Fruit fly (Drosophila melanogaster) whole organism, prepupa: ENCODE data around the gene CG32112.

ENCODE experiments used
- CG10631 ChIP-seq: fragments of 200-800 bp; sonication (Bioruptor generic); optimal IDR thresholded peaks from 2 replicates; lab custom pipeline; 2016; ENCODE audit warnings: missing biosample characterization, missing genetic modification characterization
- CG10669 ChIP-seq: fragments of 200-800 bp; sonication (Bioruptor generic); optimal IDR thresholded peaks from 3 replicates; lab custom pipeline; 2018; ENCODE audit warnings: missing biosample characterization, mild to moderate bottlenecking, missing genetic modification characterization, moderate library complexity
- CG11902 ChIP-seq: fragments of 200-800 bp; sonication (Bioruptor generic); optimal IDR thresholded peaks from 3 replicates; lab custom pipeline; 2016; ENCODE audit warnings: missing biosample characterization, missing genetic modification characterization
- CG15336 ChIP-seq: fragments of 200-800 bp; sonication (Bioruptor generic); IDR thresholded peaks from 2 replicates; pipeline ENCODE4 v1.3.6; 2022; ENCODE audit warnings: missing biosample characterization, missing genetic modification characterization
- CG1621 ChIP-seq: fragments of 200-800 bp; sonication (Bioruptor generic); optimal IDR thresholded peaks from 3 replicates; lab custom pipeline; 2018; ENCODE audit warnings: missing biosample characterization, mild to moderate bottlenecking, missing genetic modification characterization
- CG3032 ChIP-seq: fragments of 200-800 bp; optimal IDR thresholded peaks from 2 replicates; lab custom pipeline; 2019; ENCODE audit warnings: missing biosample characterization, mild to moderate bottlenecking, missing genetic modification characterization, moderate library complexity
- CG32006 ChIP-seq: fragments of 200-800 bp; sonication (Bioruptor generic); optimal IDR thresholded peaks from 3 replicates; lab custom pipeline; 2017; ENCODE audit warnings: missing biosample characterization, mild to moderate bottlenecking, missing genetic modification characterization
- CG34406 ChIP-seq: fragments of 200-800 bp; sonication (Bioruptor generic); optimal IDR thresholded peaks from 3 replicates; lab custom pipeline; 2016; ENCODE audit warnings: missing biosample characterization, missing genetic modification characterization
- CG3919 ChIP-seq: fragments of 200-800 bp; sonication (Bioruptor generic); optimal IDR thresholded peaks from 3 replicates; lab custom pipeline; 2016; ENCODE audit warnings: missing biosample characterization, missing genetic modification characterization
- CG6163 ChIP-seq: fragments of 200-800 bp; sonication (Bioruptor generic); IDR thresholded peaks from 3 replicates; pipeline ENCODE4 v1.3.6; 2022; ENCODE audit warnings: missing biosample characterization, missing genetic modification characterization
- CG6792 ChIP-seq: fragments of 200-800 bp; sonication (Bioruptor generic); optimal IDR thresholded peaks from 3 replicates; lab custom pipeline; 2016; ENCODE audit warnings: missing biosample characterization, missing genetic modification characterization
- CG6808 ChIP-seq: fragments of 200-800 bp; sonication (Bioruptor generic); optimal IDR thresholded peaks from 3 replicates; lab custom pipeline; 2017; ENCODE audit warnings: missing biosample characterization, missing genetic modification characterization, mild to moderate bottlenecking, moderate library complexity, missing genetic modification reagents
- CG6854 ChIP-seq: fragments of 200-800 bp; sonication (Bioruptor generic); optimal IDR thresholded peaks from 2 replicates; lab custom pipeline; 2017; ENCODE audit warnings: missing biosample characterization, mild to moderate bottlenecking, missing genetic modification characterization
- CG7368 ChIP-seq: fragments of 200-800 bp; sonication (Bioruptor generic); optimal IDR thresholded peaks from 3 replicates; lab custom pipeline; 2016; ENCODE audit warnings: missing biosample characterization, missing genetic modification characterization
- CG8119 ChIP-seq: fragments of 200-800 bp; sonication (Bioruptor generic); IDR thresholded peaks from 3 replicates; pipeline ENCODE4 v1.3.6; 2022; ENCODE audit warnings: missing biosample characterization, missing genetic modification characterization
- CG8632 ChIP-seq: fragments of 200-800 bp; sonication (Bioruptor generic); optimal IDR thresholded peaks from 3 replicates; lab custom pipeline; 2016; ENCODE audit warnings: missing biosample characterization, missing genetic modification characterization
- CG9139 ChIP-seq: fragments of 200-800 bp; sonication (Bioruptor generic); optimal IDR thresholded peaks from 3 replicates; lab custom pipeline; 2017; ENCODE audit warnings: missing biosample characterization, mild to moderate bottlenecking, missing genetic modification characterization
- Eip75B ChIP-seq: fragments of 200-800 bp; sonication (Bioruptor generic); optimal IDR thresholded peaks from 3 replicates; lab custom pipeline; 2016; ENCODE audit warnings: missing biosample characterization, missing genetic modification characterization
- Eip93F ChIP-seq: fragments of 200-800 bp; sonication (Bioruptor generic); optimal IDR thresholded peaks from 2 replicates; lab custom pipeline; 2016; ENCODE audit warnings: missing biosample characterization, mild to moderate bottlenecking, missing genetic modification characterization
- Ets96B ChIP-seq: fragments of 200-800 bp; optimal IDR thresholded peaks from 2 replicates; lab custom pipeline; 2019; ENCODE audit warnings: missing biosample characterization, mild to moderate bottlenecking, missing genetic modification characterization, moderate library complexity
- Gug ChIP-seq: fragments of 200-800 bp; sonication (Bioruptor generic); IDR thresholded peaks from 2 replicates; pipeline ENCODE4 v1.3.6; 2022; ENCODE audit warnings: missing biosample characterization, missing genetic modification characterization
- Hr38 ChIP-seq: sonication (Bioruptor generic); optimal IDR thresholded peaks from 2 replicates; lab custom pipeline; 2016; ENCODE audit warnings: missing biosample characterization, missing genetic modification characterization
- Hr4 ChIP-seq: fragments of 200-800 bp; sonication (Bioruptor generic); optimal IDR thresholded peaks from 3 replicates; lab custom pipeline; 2016; ENCODE audit warnings: missing biosample characterization, missing genetic modification characterization
- Lpt ChIP-seq: fragments of 200-800 bp; sonication (Bioruptor generic); optimal IDR thresholded peaks from 3 replicates; lab custom pipeline; 2016; ENCODE audit warnings: missing biosample characterization, missing genetic modification characterization
- Met ChIP-seq: fragments of 200-800 bp; sonication (Bioruptor generic); optimal IDR thresholded peaks from 3 replicates; lab custom pipeline; 2016; ENCODE audit warnings: missing biosample characterization, missing genetic modification characterization
- OdsH ChIP-seq: fragments of 200-800 bp; sonication (Bioruptor generic); optimal IDR thresholded peaks from 3 replicates; lab custom pipeline; 2016; ENCODE audit warnings: missing biosample characterization, missing genetic modification characterization
- Smox ChIP-seq: fragments of 200-800 bp; sonication (Bioruptor generic); optimal IDR thresholded peaks from 3 replicates; lab custom pipeline; 2016; ENCODE audit warnings: missing biosample characterization, missing genetic modification characterization
- Sox102F ChIP-seq: fragments of 200-800 bp; sonication (Bioruptor generic); optimal IDR thresholded peaks from 2 replicates; lab custom pipeline; 2016; ENCODE audit warnings: missing biosample characterization, mild to moderate bottlenecking, missing genetic modification characterization
- Sox14 ChIP-seq: fragments of 200-800 bp; sonication (Bioruptor generic); optimal IDR thresholded peaks from 3 replicates; lab custom pipeline; 2016; ENCODE audit warnings: missing biosample characterization, missing genetic modification characterization
- achi ChIP-seq: fragments of 200-800 bp; sonication (Bioruptor generic); optimal IDR thresholded peaks from 3 replicates; lab custom pipeline; 2016; ENCODE audit warnings: missing biosample characterization, missing genetic modification characterization
- dsx ChIP-seq: fragments of 200-800 bp; optimal IDR thresholded peaks from 3 replicates; lab custom pipeline; 2019; ENCODE audit warnings: missing biosample characterization, mild to moderate bottlenecking, missing genetic modification characterization, moderate library complexity; ENCODE audit not compliant: poor library complexity, severe bottlenecking
- eg ChIP-seq: fragments of 200-800 bp; sonication (Bioruptor generic); IDR thresholded peaks from 3 replicates; pipeline ENCODE4 v1.3.6; 2022; ENCODE audit warnings: missing biosample characterization, missing genetic modification characterization
- esn ChIP-seq: fragments of 200-800 bp; sonication (Bioruptor generic); optimal IDR thresholded peaks from 2 replicates; lab custom pipeline; 2016; ENCODE audit warnings: missing biosample characterization, mild to moderate bottlenecking, missing genetic modification characterization, moderate library complexity
- fkh ChIP-seq: fragments of 200-800 bp; sonication (Bioruptor generic); optimal IDR thresholded peaks from 3 replicates; lab custom pipeline; 2017; ENCODE audit warnings: missing biosample characterization, mild to moderate bottlenecking, missing genetic modification characterization, moderate library complexity
- lz ChIP-seq: fragments of 200-800 bp; sonication (Bioruptor generic); optimal IDR thresholded peaks from 3 replicates; lab custom pipeline; 2016; ENCODE audit warnings: missing biosample characterization, missing genetic modification characterization
- net ChIP-seq: fragments of 200-800 bp; sonication (Bioruptor generic); optimal IDR thresholded peaks from 3 replicates; lab custom pipeline; 2016; ENCODE audit warnings: missing biosample characterization, missing genetic modification characterization
- salr ChIP-seq, 2 experiments: fragments of 200-800 bp; sonication (Bioruptor generic); optimal IDR thresholded peaks; 3 replicates each; lab custom pipeline; 2016 to 2018; ENCODE audit warnings: missing biosample characterization in 2 of 2, missing genetic modification characterization in 2 of 2, mild to moderate bottlenecking in 1 of 2
- spab ChIP-seq: fragments of 200-800 bp; sonication (Bioruptor generic); optimal IDR thresholded peaks from 2 replicates; lab custom pipeline; 2017; ENCODE audit warnings: missing biosample characterization, mild to moderate bottlenecking, missing genetic modification characterization, missing genetic modification reagents
- ss ChIP-seq, 2 experiments: fragments of 200-800 bp; sonication (Bioruptor generic); optimal IDR thresholded peaks; 2 replicates in 1 of 2; 3 replicates in 1 of 2; lab custom pipeline; 2017 to 2018; ENCODE audit warnings: mild to moderate bottlenecking in 2 of 2, missing biosample characterization in 2 of 2, missing genetic modification characterization in 2 of 2, moderate library complexity in 1 of 2
- svp ChIP-seq: fragments of 200-800 bp; sonication (Bioruptor generic); peaks from one replicate; lab custom pipeline; 2016; ENCODE audit warnings: missing biosample characterization, missing genetic modification characterization
- vri ChIP-seq: fragments of 200-800 bp; sonication (Bioruptor generic); optimal IDR thresholded peaks from 3 replicates; lab custom pipeline; 2016; ENCODE audit warnings: missing biosample characterization, mild to moderate bottlenecking, missing genetic modification characterization

The CG32112 gene

DNA sequence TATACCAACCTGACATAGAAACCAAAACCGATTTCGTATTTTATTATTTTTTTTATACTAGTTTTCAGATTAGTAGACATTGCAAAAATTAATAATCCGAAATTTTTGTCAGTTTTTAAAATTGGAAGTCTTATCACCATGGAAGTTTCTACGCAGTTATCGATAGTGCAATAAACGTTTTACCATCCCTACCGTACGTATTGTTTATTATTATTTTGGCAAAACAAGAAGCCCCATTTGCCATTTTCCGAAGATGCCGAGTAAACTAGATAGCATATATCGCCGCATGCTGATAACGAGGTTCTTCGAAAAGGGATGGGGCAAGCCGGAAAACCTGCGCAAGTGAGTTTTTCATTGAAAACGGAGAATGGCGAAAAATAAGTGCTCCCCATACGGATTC lies at the start of gene CG32112:
CG32112 (plus strand) TSS at position 111 of the 400 bp plus-strand sequence.
- TF ChIP-seq CG1621 (tag; lab: Kevin White, UChicago) (no peak), Ets96B (tag; lab: Kevin White, UChicago) (no peak), CG9139 (GFP tag; lab: Kevin White, UChicago) (no peak), CG6792 (GFP tag; lab: Kevin White, UChicago) (no peak), Hr4 (GFP tag; lab: Kevin White, UChicago) (peak; percentile 1), esn (GFP tag; lab: Kevin White, UChicago) (peak; percentile 44), lz (GFP tag; lab: Kevin White, UChicago) (no peak), CG6808 (no peak), Eip93F (GFP tag; lab: Kevin White, UChicago) (no peak), achi (GFP tag; lab: Kevin White, UChicago) (no peak), CG10631 (GFP tag; lab: Kevin White, UChicago) (no peak), CG3032 (tag; lab: Kevin White, UChicago) (no peak), Smox (no peak), OdsH (GFP tag; lab: Kevin White, UChicago) (no peak)

DNA sequence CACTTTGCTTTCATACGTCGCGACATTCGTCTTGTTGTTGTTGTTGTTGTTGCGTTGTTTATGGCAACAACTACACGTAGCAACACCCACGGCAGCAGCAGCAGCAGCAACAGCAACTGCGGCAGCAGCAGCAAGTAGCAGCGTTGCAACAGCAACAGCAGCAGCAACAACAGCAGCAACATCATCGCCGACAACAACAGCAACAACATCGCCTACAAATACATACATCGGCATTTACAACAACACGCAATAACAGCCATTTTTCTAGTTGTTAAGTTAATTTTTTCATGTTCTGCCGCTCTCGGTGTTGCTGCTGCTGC lies 49.0 kb upstream of the CG32112 start:
- TF ChIP-seq CG8632 = no peak
- TF ChIP-seq vri (GFP tag; lab: Kevin White, UChicago) = no peak
- TF ChIP-seq spab (GFP tag; lab: Kevin White, UChicago) = no peak
- TF ChIP-seq achi (GFP tag; lab: Kevin White, UChicago) = no peak
- no peak for TF ChIP-seq Met (GFP tag; lab: Kevin White, UChicago)

DNA sequence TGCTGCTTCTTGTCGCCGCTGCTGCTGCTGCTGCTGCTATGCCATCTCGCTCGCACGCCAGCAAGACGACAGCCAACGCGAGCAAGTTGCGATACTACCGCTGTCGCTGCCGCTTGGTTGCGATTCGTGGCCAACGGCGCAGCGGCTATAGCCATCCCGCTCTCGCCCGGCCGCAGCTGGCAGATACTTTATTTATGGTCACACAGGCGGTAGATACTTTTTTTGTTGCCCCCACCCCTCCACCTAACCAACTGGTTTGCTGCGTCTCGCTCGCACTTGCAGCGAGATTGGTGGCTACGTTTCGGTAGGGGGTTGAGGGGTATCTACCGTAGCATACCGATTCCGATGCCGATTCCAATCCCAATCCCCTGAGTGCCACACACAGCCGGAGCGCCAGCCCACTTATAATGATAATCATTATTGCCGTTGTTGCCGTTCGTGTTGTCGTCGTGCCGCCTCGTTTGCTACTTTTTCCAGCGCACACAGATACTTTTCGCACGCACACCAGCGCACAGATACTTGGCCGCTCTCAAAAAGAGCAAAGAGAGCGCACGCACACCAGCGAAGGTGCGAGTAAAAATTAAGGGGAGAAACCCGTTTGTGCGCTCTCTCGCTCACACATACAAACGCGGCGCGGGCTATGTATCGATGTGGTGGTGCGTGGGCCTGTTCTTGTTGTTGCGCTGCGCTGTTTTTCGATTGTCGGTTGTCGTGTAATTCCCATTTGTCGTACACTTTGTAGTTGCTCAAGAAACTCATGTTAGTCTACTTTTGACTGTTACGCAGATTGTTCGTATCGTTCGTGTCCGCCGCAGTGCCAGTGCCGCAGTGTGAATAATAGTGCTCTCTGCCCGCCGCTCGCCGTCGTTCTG lies 48.4 kb upstream of the CG32112 start, which contains the start of gene mirr:
mirr (plus strand) TSS at position 759 of the 872 bp plus-strand sequence.
- TF ChIP-seq CG34406 (GFP tag; lab: Kevin White, UChicago) (no peak), Met (GFP tag; lab: Kevin White, UChicago) (peak; percentile 13), CG32006 (peak; percentile 31), Sox14 (GFP tag; lab: Kevin White, UChicago) (peak; percentile 59), Gug (GFP tag; lab: Robert Waterston, UW) (peak; percentile 19; the same call in 1 of the 2 replicates), CG6808 (peak; percentile 46), Lpt (GFP tag; lab: Kevin White, UChicago) (no peak), eg (peak; percentile 32; the same call in 1 of the 3 replicates), Eip75B (GFP tag; lab: Kevin White, UChicago) (peak; percentile 23), Ets96B (tag; lab: Kevin White, UChicago) (peak; percentile 17), CG10669 (peak; percentile 23), net (no peak), svp (GFP tag; lab: Kevin White, UChicago) (peak; percentile 86), ss (GFP tag; optimal IDR thresholded peaks at IDR 0.05; lab: Kevin White, UChicago) (peak; percentile 70 to 72), Hr38 (GFP tag; lab: Kevin White, UChicago) (no peak), CG6163 (GFP tag; lab: Robert Waterston, UW) (peak; percentile 46; the same call in 2 of the 3 replicates), CG10631 (GFP tag; lab: Kevin White, UChicago) (no peak), CG15336 (GFP tag; lab: Robert Waterston, UW) (no peak), Sox102F (GFP tag; lab: Kevin White, UChicago) (peak; percentile 32), CG1621 (tag; lab: Kevin White, UChicago) (peak; percentile 32), CG11902 (no peak), salr (GFP tag; optimal IDR thresholded peaks at IDR 0.05; lab: Kevin White, UChicago) (peak; percentile 2 to 9), CG8119 (GFP tag; lab: Robert Waterston, UW) (0 out of 3 replicates have a peak, but pooled peaks have one; percentile 25), dsx (GFP tag; lab: Kevin White, UChicago) (peak; percentile 89), CG7368 (GFP tag; lab: Kevin White, UChicago) (peak; percentile 40), CG3919 (GFP tag; lab: Kevin White, UChicago) (peak; percentile 82), CG6854 (GFP tag; lab: Kevin White, UChicago) (no peak), fkh (peak; percentile 14)
